Fruit fly (Drosophila melanogaster) whole organism, pupa: ENCODE results near the gene Vajk2.

ENCODE experiments used
- CG10348 ChIP-seq: fragments of 200-800 bp; sonication (Bioruptor generic); IDR thresholded peaks from 2 replicates; pipeline ENCODE4 v1.3.6; 2022; ENCODE audit warnings: missing biosample characterization, missing genetic modification characterization
- CG12605 ChIP-seq: fragments of 200-800 bp; sonication (Bioruptor generic); IDR thresholded peaks from 2 replicates; pipeline ENCODE4 v1.3.6; 2022; ENCODE audit warnings: missing biosample characterization, missing genetic modification characterization
- CG15710 ChIP-seq: fragments of 200-800 bp; sonication (Bioruptor generic); optimal IDR thresholded peaks from 2 replicates; lab custom pipeline; 2018; ENCODE audit warnings: missing biosample characterization, mild to moderate bottlenecking, missing genetic modification characterization, moderate library complexity
- CG17806 ChIP-seq: fragments of 200-800 bp; sonication (Bioruptor generic); optimal IDR thresholded peaks from 2 replicates; lab custom pipeline; 2018; ENCODE audit warnings: missing biosample characterization, mild to moderate bottlenecking, missing genetic modification characterization, moderate library complexity
- CG32121 ChIP-seq: fragments of 200-800 bp; sonication (Bioruptor generic); IDR thresholded peaks from 2 replicates; pipeline ENCODE4 v1.3.6; 2022; ENCODE audit warnings: missing biosample characterization, missing genetic modification characterization
- CG34367 ChIP-seq: fragments of 200-800 bp; sonication (Bioruptor generic); optimal IDR thresholded peaks from 2 replicates; lab custom pipeline; 2018; ENCODE audit warnings: missing biosample characterization, mild to moderate bottlenecking, missing genetic modification characterization
- CG9948 ChIP-seq: fragments of 200-800 bp; sonication (Bioruptor generic); optimal IDR thresholded peaks from 2 replicates; lab custom pipeline; 2018; ENCODE audit warnings: missing biosample characterization, mild to moderate bottlenecking, missing genetic modification characterization, moderate library complexity
- EcR ChIP-seq: fragments of 200-800 bp; sonication (Bioruptor generic); optimal IDR thresholded peaks from 3 replicates; lab custom pipeline; 2019; ENCODE audit warnings: missing biosample characterization, missing genetic modification characterization, mild to moderate bottlenecking, moderate library complexity, missing genetic modification reagents
- Pif1A ChIP-seq: fragments of 200-800 bp; sonication (Bioruptor generic); optimal IDR thresholded peaks from 3 replicates; lab custom pipeline; 2016; ENCODE audit warnings: missing biosample characterization, missing genetic modification characterization
- Snoo ChIP-seq: fragments of 200-800 bp; sonication (Bioruptor generic); optimal IDR thresholded peaks from 3 replicates; lab custom pipeline; 2017; ENCODE audit warnings: missing biosample characterization, mild to moderate bottlenecking, missing genetic modification characterization, inconsistent platforms
- fd96Ca ChIP-seq: fragments of 200-800 bp; sonication (Bioruptor generic); IDR thresholded peaks from 3 replicates; pipeline ENCODE4 v1.3.6; 2022; ENCODE audit warnings: missing biosample characterization, missing genetic modification characterization
- rn ChIP-seq: fragments of 200-800 bp; sonication (Bioruptor generic); IDR thresholded peaks from 2 replicates; pipeline ENCODE4 v1.3.6; 2022; ENCODE audit warnings: missing biosample characterization, missing genetic modification characterization

- TF ChIP-seq fd96Ca: no peak
- TF ChIP-seq CG15710 (tag; lab: Kevin White, UChicago): no peak
- TF ChIP-seq rn (GFP tag; lab: Robert Waterston, UW): peak; percentile 34; the same call in 1 of the 2 replicates
- TF ChIP-seq CG12605: no peak
- no peak for TF ChIP-seq CG9948 (tag; lab: Kevin White, UChicago)
- TF ChIP-seq Pif1A (GFP tag; lab: Kevin White, UChicago): no peak
- no peak for TF ChIP-seq Snoo (tag; lab: Kevin White, UChicago)
- no peak for TF ChIP-seq CG34367 (tag; lab: Kevin White, UChicago)
- no peak for TF ChIP-seq CG17806 (tag; lab: Kevin White, UChicago)
- TF ChIP-seq EcR (GFP tag; lab: Kevin White, UChicago): no peak
- 0 out of 2 replicates have a peak, but pooled peaks have one; percentile 16 for TF ChIP-seq CG32121 (GFP tag; lab: Robert Waterston, UW)
- no peak for TF ChIP-seq CG10348
Observed at dm6 chr2L:13928461-13928860, 6.0 kb downstream of the Vajk2 start.
